Worm (Caenorhabditis elegans) whole organism, young adult: Measurements from ENCODE around the gene F59A6.4.
A peak's percentile ranks its signal among the peaks of the same experiment; 100 is the strongest.

Source experiments
- C17E4.6 ChIP-seq: fragments of 200-800 bp; sonication (Bioruptor generic); IDR thresholded peaks from 2 replicates; pipeline ENCODE4 v1.3.6; 2022; ENCODE audit warnings: missing genetic modification reagents, missing genetic modification characterization, missing compliant biosample characterization
- D2030.7 ChIP-seq: fragments of 200-800 bp; sonication (Bioruptor generic); IDR thresholded peaks from 2 replicates; pipeline ENCODE4 v1.3.6; 2022; ENCODE audit warnings: missing genetic modification reagents, missing genetic modification characterization, missing compliant biosample characterization
- F22D6.2 ChIP-seq: sonication (generic microtip); optimal IDR thresholded peaks from 2 replicates; lab custom pipeline; 2016; ENCODE audit warnings: mild to moderate bottlenecking, missing genetic modification characterization, missing compliant biosample characterization
- F55B11.4 ChIP-seq: sonication (generic microtip); optimal IDR thresholded peaks from 2 replicates; lab custom pipeline; 2016; ENCODE audit warnings: missing compliant biosample characterization, missing genetic modification characterization, borderline replicate concordance; ENCODE audit not compliant: insufficient read depth
- F57A8.1 ChIP-seq: fragments of 200-800 bp; sonication (Bioruptor generic); optimal IDR thresholded peaks from 2 replicates; lab custom pipeline; 2018; ENCODE audit warnings: mild to moderate bottlenecking, missing genetic modification characterization, moderate library complexity, missing compliant biosample characterization
- K11D2.4 ChIP-seq: fragments of 200-800 bp; sonication (Bioruptor generic); IDR thresholded peaks from 2 replicates; pipeline ENCODE4 v1.3.6; 2022; ENCODE audit warnings: missing genetic modification reagents, missing genetic modification characterization, missing compliant biosample characterization
- ZK185.1 ChIP-seq: sonication (generic microtip); optimal IDR thresholded peaks from 2 replicates; lab custom pipeline; 2016; ENCODE audit warnings: mild to moderate bottlenecking, missing genetic modification characterization, missing compliant biosample characterization; ENCODE audit not compliant: poor library complexity, severe bottlenecking
- akir-1 ChIP-seq: fragments of 200-800 bp; sonication (Bioruptor generic); optimal IDR thresholded peaks from 2 replicates; lab custom pipeline; 2018; ENCODE audit warnings: mild to moderate bottlenecking, missing genetic modification characterization, moderate library complexity, missing compliant biosample characterization
- atf-7 ChIP-seq: sonication (generic microtip); optimal IDR thresholded peaks from 2 replicates; lab custom pipeline; 2017; ENCODE audit warnings: mild to moderate bottlenecking, missing genetic modification characterization, missing compliant biosample characterization
- attf-5 ChIP-seq: fragments of 200-800 bp; sonication (Bioruptor generic); optimal IDR thresholded peaks from 2 replicates; lab custom pipeline; 2018; ENCODE audit warnings: mild to moderate bottlenecking, missing genetic modification characterization, missing compliant biosample characterization
- ccch-3 ChIP-seq: fragments of 200-800 bp; sonication (Bioruptor generic); optimal IDR thresholded peaks from 2 replicates; lab custom pipeline; 2018; ENCODE audit warnings: mild to moderate bottlenecking, missing genetic modification characterization, missing compliant biosample characterization
- cebp-1 ChIP-seq, 2 experiments: fragments of 200-800 bp in 1 of 2; sonication (Bioruptor generic) in 1 of 2; sonication (generic microtip) in 1 of 2; IDR thresholded peaks in 1 of 2; optimal IDR thresholded peaks in 1 of 2; 2 replicates each; pipeline versions ENCODE4 v1.3.6 to Lab custom; 2017 to 2022; ENCODE audit warnings: missing compliant biosample characterization in 2 of 2, missing genetic modification characterization in 2 of 2, mild to moderate bottlenecking in 1 of 2, missing genetic modification reagents in 1 of 2, moderate library complexity in 1 of 2
- dox-1 ChIP-seq: fragments of 200-800 bp; sonication (Bioruptor generic); IDR thresholded peaks from 2 replicates; pipeline ENCODE4 v1.3.6; 2022; ENCODE audit warnings: missing genetic modification reagents, missing genetic modification characterization, missing compliant biosample characterization
- dpff-1 ChIP-seq: sonication (generic microtip); optimal IDR thresholded peaks from 2 replicates; lab custom pipeline; 2017; ENCODE audit warnings: mild to moderate bottlenecking, missing genetic modification characterization, missing compliant biosample characterization
- egl-44 ChIP-seq: fragments of 200-800 bp; sonication (Bioruptor generic); IDR thresholded peaks from 2 replicates; pipeline ENCODE4 v1.3.6; 2022; ENCODE audit warnings: missing genetic modification reagents, missing genetic modification characterization, missing compliant biosample characterization
- hmg-20 ChIP-seq: fragments of 200-800 bp; sonication (Bioruptor generic); IDR thresholded peaks from 2 replicates; pipeline ENCODE4 v1.3.6; 2022; ENCODE audit warnings: missing genetic modification reagents, missing genetic modification characterization, missing compliant biosample characterization
- let-526 ChIP-seq: fragments of 200-800 bp; sonication (Bioruptor generic); IDR thresholded peaks from 2 replicates; pipeline ENCODE4 v1.3.6; 2022; ENCODE audit warnings: missing genetic modification reagents, missing genetic modification characterization, missing compliant biosample characterization
- lin-40 ChIP-seq: sonication (generic microtip); optimal IDR thresholded peaks from 2 replicates; lab custom pipeline; 2016; ENCODE audit warnings: missing genetic modification characterization, mild to moderate bottlenecking, missing compliant biosample characterization, missing genotype, missing genetic modification reagents
- madf-10 ChIP-seq: sonication (generic microtip); optimal IDR thresholded peaks from 2 replicates; lab custom pipeline; 2016; ENCODE audit warnings: mild to moderate bottlenecking, missing genetic modification characterization, missing compliant biosample characterization
- madf-6 ChIP-seq: fragments of 200-800 bp; sonication (Bioruptor generic); IDR thresholded peaks from 2 replicates; pipeline ENCODE4 v1.3.6; 2022; ENCODE audit warnings: missing genetic modification reagents, missing genetic modification characterization, missing compliant biosample characterization
- madf-8 ChIP-seq: fragments of 200-800 bp; sonication (Bioruptor generic); conservative IDR thresholded peaks from 2 replicates; pipeline ENCODE4 v1.3.6; 2022; ENCODE audit warnings: missing genetic modification reagents, missing genetic modification characterization, missing compliant biosample characterization
- mcd-1 ChIP-seq: fragments of 200-800 bp; sonication (Bioruptor generic); IDR thresholded peaks from 2 replicates; pipeline ENCODE4 v1.3.6; 2022; ENCODE audit warnings: missing genetic modification reagents, missing genetic modification characterization, missing compliant biosample characterization
- nfya-2 ChIP-seq: fragments of 200-800 bp; sonication (Bioruptor generic); IDR thresholded peaks from 2 replicates; pipeline ENCODE4 v1.3.6; 2022; ENCODE audit warnings: missing genetic modification reagents, missing genetic modification characterization, missing compliant biosample characterization
- nfyb-1 ChIP-seq: fragments of 200-800 bp; sonication (Bioruptor generic); IDR thresholded peaks from 2 replicates; pipeline ENCODE4 v1.3.6; 2022; ENCODE audit warnings: missing genetic modification reagents, missing genetic modification characterization, missing compliant biosample characterization
- nhr-120 ChIP-seq: fragments of 200-800 bp; sonication (Bioruptor generic); IDR thresholded peaks from 2 replicates; pipeline ENCODE4 v1.3.6; 2022; ENCODE audit warnings: missing genetic modification characterization, missing compliant biosample characterization
- nhr-80 ChIP-seq: sonication (generic microtip); optimal IDR thresholded peaks from 2 replicates; lab custom pipeline; 2016; ENCODE audit warnings: missing genetic modification characterization, missing compliant biosample characterization
- snpc-1.1 ChIP-seq: sonication (generic microtip); optimal IDR thresholded peaks from 2 replicates; lab custom pipeline; 2017; ENCODE audit warnings: missing genetic modification characterization, mild to moderate bottlenecking, missing compliant biosample characterization, antibody characterized with exemption, moderate library complexity, missing genotype, missing genetic modification reagents; ENCODE audit not compliant: insufficient read depth
- snpc-4 ChIP-seq, 5 experiments: fragments of 150-350 bp in 1 of 5; sonication (generic microtip) in 4 of 5; optimal IDR thresholded peaks; 2 replicates each; lab custom pipeline; 2014 to 2018; ENCODE audit warnings: missing genetic modification characterization in 5 of 5, missing biosample characterization in 3 of 5, antibody characterized with exemption in 2 of 5, mild to moderate bottlenecking in 2 of 5, missing compliant biosample characterization in 2 of 5, missing genotype in 2 of 5, moderate library complexity in 2 of 5, missing genetic modification reagents in 1 of 5
- somi-1 ChIP-seq: fragments of 200-800 bp; sonication (Bioruptor generic); optimal IDR thresholded peaks from 2 replicates; lab custom pipeline; 2018; ENCODE audit warnings: mild to moderate bottlenecking, missing genetic modification characterization, missing compliant biosample characterization
- tbp1 ChIP-seq: fragments of 200-800 bp; sonication (Bioruptor generic); optimal IDR thresholded peaks from 2 replicates; lab custom pipeline; 2018; ENCODE audit warnings: mild to moderate bottlenecking, missing genetic modification characterization, missing compliant biosample characterization
- ztf-26 ChIP-seq: sonication (generic microtip); optimal IDR thresholded peaks from 2 replicates; lab custom pipeline; 2017; ENCODE audit warnings: missing genetic modification characterization, missing compliant biosample characterization
- ztf-28 ChIP-seq: fragments of 200-800 bp; sonication (Bioruptor generic); IDR thresholded peaks from 2 replicates; pipeline ENCODE4 v1.3.6; 2022; ENCODE audit warnings: missing genetic modification reagents, missing genetic modification characterization, missing compliant biosample characterization
- ztf-3 ChIP-seq: fragments of 200-800 bp; sonication (Bioruptor generic); optimal IDR thresholded peaks from 2 replicates; lab custom pipeline; 2018; ENCODE audit warnings: mild to moderate bottlenecking, missing genetic modification characterization, missing compliant biosample characterization

F59A6.4 gene

DNA sequence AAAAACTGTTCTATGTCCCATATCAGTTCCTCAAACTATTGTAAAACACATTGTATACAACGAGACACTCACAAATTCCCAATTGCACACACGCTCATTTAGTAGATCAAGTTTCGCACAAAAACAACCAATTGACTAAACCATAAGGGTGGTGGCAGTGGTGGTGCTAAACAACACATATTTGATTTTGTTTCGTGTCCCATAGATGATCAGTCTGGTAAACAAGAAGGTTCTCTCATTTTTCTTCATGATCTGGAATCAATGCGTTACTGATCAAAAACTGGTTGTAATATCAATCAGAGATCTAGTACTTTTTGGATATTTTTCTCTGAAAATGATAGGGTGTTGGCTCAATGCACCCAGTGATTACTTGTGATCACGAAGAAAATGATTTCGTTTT lies 13.7 kb downstream of the F59A6.4 start:
- no peak for TF ChIP-seq F57A8.1 (GFP tag; lab: Kevin White, UChicago)
- no peak for TF ChIP-seq nhr-120 (GFP tag; lab: Robert Waterston, UW)

DNA sequence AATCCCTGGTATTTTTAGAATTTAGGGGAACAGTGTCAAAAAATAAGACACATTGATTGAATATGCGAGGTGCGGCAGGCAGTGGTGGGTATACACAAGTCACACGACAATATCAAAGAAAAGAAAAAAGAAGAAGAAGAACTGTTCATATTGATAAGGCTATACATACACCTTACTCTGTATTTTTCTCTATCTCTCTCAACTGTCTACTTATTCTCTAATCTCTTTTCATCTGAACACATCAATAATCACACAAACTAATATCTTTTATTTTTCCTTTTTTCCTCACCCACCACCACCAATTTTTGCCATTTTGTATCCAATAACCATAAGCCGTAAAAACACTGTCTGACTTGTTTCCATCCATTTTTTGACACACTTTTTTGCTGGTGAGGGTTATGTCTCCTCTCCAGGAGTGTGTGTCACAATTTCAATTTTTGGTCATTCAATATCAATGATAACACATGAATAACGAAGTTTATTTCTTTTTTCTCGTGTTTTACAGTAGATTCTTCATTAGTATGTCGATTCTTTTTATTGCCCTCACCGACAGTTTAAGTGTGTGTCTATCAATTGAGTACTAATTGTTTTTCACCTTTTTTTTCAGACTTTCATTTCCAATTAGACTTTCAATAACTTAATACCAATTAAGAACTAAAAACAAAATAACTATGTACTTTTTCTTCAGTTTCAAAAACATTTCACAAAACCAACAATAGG lies 14.7 kb downstream of the F59A6.4 start:
- TF ChIP-seq nhr-80 = peak; percentile 90
- no peak for TF ChIP-seq nfya-2 (GFP tag; lab: Robert Waterston, UW)
- no peak for TF ChIP-seq hmg-20 (GFP tag; lab: Robert Waterston, UW)
- peak; percentile 17 for TF ChIP-seq madf-10 (tag; lab: Kevin White, UChicago)
- peak; percentile 18 for TF ChIP-seq ZK185.1 (tag; lab: Kevin White, UChicago)
- no peak for TF ChIP-seq F22D6.2 (tag; lab: Kevin White, UChicago)
- TF ChIP-seq cebp-1 (GFP tag; IDR thresholded peaks at IDR 0.05; lab: Robert Waterston, UW) = no peak
- peak; percentile 36 for TF ChIP-seq cebp-1 (tag; optimal IDR thresholded peaks at IDR 0.05; lab: Kevin White, UChicago)
- TF ChIP-seq lin-40 = peak; percentile 44
- no peak for TF ChIP-seq mcd-1 (GFP tag; lab: Robert Waterston, UW)
- peak; percentile 39 for TF ChIP-seq ztf-26 (tag; lab: Kevin White, UChicago)
- no peak for TF ChIP-seq akir-1 (GFP tag; lab: Kevin White, UChicago)
- TF ChIP-seq madf-6 (GFP tag; lab: Robert Waterston, UW) = no peak
- TF ChIP-seq snpc-4 (GFP tag; optimal IDR thresholded peaks at IDR 0.05; lab: Kevin White, UChicago) = no peak
- TF ChIP-seq snpc-4 (tag; optimal IDR thresholded peaks at IDR 0.05; lab: Kevin White, UChicago) = no peak
- peak; percentile 18 for TF ChIP-seq atf-7 (tag; lab: Kevin White, UChicago)
- peak; percentile 60 for TF ChIP-seq dox-1
- TF ChIP-seq attf-5 (GFP tag; lab: Kevin White, UChicago) = peak; percentile 38
- TF ChIP-seq ccch-3 (GFP tag; lab: Kevin White, UChicago) = no peak
- peak; percentile 13 for TF ChIP-seq tbp1 (GFP tag; lab: Kevin White, UChicago)
- TF ChIP-seq somi-1 (GFP tag; lab: Kevin White, UChicago) = peak; percentile 10

DNA sequence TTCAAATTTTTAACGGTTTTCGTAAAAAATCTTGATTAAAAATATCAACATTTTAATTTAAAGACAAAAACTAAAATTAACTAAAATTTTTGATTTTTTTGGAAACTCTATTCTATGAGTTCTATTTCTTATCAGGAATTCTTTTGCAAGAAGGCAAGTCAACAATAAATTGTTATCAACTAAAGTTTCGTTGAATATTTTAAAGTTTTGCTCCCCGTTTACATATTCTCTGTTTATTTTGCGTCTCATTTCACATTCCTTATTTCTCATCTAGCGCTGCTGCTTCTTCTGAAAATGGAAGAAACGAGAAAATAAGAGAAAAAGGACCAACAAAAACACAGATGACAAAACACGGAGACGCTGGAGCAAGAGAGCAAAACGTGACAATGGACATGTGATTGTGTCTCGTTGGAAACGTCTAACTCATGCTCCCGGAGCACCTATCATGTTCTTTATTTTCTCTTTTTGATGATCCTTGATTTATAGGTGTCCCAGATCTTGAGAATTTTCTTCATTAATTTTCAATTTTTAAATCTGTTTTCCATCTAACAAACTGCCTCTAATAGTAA lies 15.7 kb downstream of the F59A6.4 start:
- TF ChIP-seq madf-6 (GFP tag; lab: Robert Waterston, UW) (no peak), D2030.7 (GFP tag; lab: Robert Waterston, UW) (no peak), ztf-3 (GFP tag; lab: Kevin White, UChicago) (no peak), F55B11.4 (tag; lab: Kevin White, UChicago) (no peak), dpff-1 (tag; lab: Kevin White, UChicago) (no peak), C17E4.6 (GFP tag; lab: Robert Waterston, UW) (no peak), let-526 (GFP tag; lab: Robert Waterston, UW) (0 out of 2 replicates have a peak, but pooled peaks have one; percentile 23), nhr-120 (GFP tag; lab: Robert Waterston, UW) (no peak), nhr-80 (peak; percentile 12), K11D2.4 (GFP tag; lab: Robert Waterston, UW) (no peak), egl-44 (GFP tag; lab: Robert Waterston, UW) (no peak), madf-8 (GFP tag; lab: Robert Waterston, UW) (no peak), ZK185.1 (tag; lab: Kevin White, UChicago) (no peak), snpc-1.1 (tag; lab: Kevin White, UChicago) (no peak), nfyb-1 (GFP tag; lab: Robert Waterston, UW) (no peak), ztf-28 (GFP tag; lab: Robert Waterston, UW) (no peak)
